Worm (Caenorhabditis elegans) whole organism, early embryonic: ENCODE results near the gene C36B7.5.

Source experiments
- hmbx-1 ChIP-seq: sonication (generic microtip); optimal IDR thresholded peaks from 2 replicates; lab custom pipeline; 2016; ENCODE audit warnings: mild to moderate bottlenecking, missing genetic modification characterization, missing compliant biosample characterization
- tbx-11 ChIP-seq: fragments of 200-800 bp; sonication (Bioruptor generic); IDR thresholded peaks from 2 replicates; pipeline ENCODE4 v1.3.6; 2022; ENCODE audit warnings: missing genetic modification characterization, missing compliant biosample characterization

- TF ChIP-seq hmbx-1 (no peak), tbx-11 (GFP tag; lab: Robert Waterston, UW) (no peak)
Observed at ce11 chrX:7112589-7112988, 16.3 kb upstream of the C36B7.5 start, which contains the start of gene C36B7.1.
